Fruit fly (Drosophila melanogaster): Measurements from ENCODE around the gene GatC.

Gene GatC

DNA sequence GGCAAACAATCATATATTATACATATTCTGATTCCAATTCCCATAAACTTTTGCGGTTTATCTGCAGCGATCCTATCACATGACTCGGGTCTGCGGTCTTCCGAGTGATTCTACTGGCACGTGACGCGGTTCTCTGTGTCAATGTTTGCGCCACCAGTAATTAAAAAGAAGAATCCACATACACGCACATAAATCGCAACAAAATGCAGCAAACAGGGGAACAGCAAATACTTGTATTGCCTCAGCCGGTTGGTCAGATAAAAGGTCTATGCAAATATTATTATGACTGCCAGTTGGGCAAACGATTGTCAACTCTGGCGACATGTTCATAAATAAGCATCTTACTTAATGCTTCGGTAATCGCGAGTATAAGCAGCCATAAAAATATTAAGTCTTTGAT is 24.9 kb downstream of the GatC start:
- TF ChIP-seq Hr83 (GFP tag; optimal IDR thresholded peaks at IDR 0.05; ENCODE audit: poor library complexity, severe bottlenecking) (peak; percentile 64), CG32264 (GFP tag; optimal IDR thresholded peaks at IDR 0.05) (peak; percentile 3), Vsx2 (GFP tag; optimal IDR thresholded peaks at IDR 0.05; ENCODE audit: partially characterized antibody) (no peak), rgr (GFP tag; optimal IDR thresholded peaks at IDR 0.05) (peak; percentile 45), Dfd (GFP tag; optimal IDR thresholded peaks at IDR 0.05) (no peak), woc (GFP tag; optimal IDR thresholded peaks at IDR 0.05) (no peak), Sp1 (GFP tag; optimal IDR thresholded peaks at IDR 0.05) (peak; percentile 38), OdsH (GFP tag; optimal IDR thresholded peaks at IDR 0.05) (peak; percentile 34), Rel (GFP tag; optimal IDR thresholded peaks at IDR 0.05) (no peak), Rel (tag; optimal IDR thresholded peaks at IDR 0.05) (no peak)

DNA sequence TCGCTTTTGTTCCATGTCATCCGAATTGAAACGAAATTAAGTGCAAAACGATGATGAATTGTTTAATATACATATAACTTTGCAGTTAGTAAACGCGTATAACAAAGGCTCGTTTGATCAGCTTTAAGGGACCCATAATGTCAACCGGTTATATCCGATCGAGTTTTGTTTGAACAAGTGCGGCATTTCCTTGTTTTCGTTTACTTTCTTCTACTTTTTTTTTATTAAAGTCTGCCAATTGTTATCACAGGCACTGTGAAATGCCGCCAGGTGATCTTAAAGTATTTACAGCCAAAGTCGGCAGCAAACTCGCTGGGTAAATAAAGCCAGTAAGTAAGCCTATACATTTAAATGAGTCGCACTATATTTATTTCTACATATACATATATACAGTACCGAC is 25.8 kb downstream of the GatC start:
- TF ChIP-seq CrebA (GFP tag; optimal IDR thresholded peaks at IDR 0.05; ENCODE audit: borderline replicate concordance) (no peak), Hr83 (GFP tag; optimal IDR thresholded peaks at IDR 0.05; ENCODE audit: poor library complexity, severe bottlenecking) (peak; percentile 76), h (GFP tag; optimal IDR thresholded peaks at IDR 0.05) (peak; percentile 55), fru (GFP tag; optimal IDR thresholded peaks at IDR 0.05) (peak; percentile 42), OdsH (GFP tag; optimal IDR thresholded peaks at IDR 0.05) (peak; percentile 13), Rel (GFP tag; optimal IDR thresholded peaks at IDR 0.05) (no peak), Rel (tag; optimal IDR thresholded peaks at IDR 0.05) (no peak), rgr (GFP tag; optimal IDR thresholded peaks at IDR 0.05) (peak; percentile 52)

DNA sequence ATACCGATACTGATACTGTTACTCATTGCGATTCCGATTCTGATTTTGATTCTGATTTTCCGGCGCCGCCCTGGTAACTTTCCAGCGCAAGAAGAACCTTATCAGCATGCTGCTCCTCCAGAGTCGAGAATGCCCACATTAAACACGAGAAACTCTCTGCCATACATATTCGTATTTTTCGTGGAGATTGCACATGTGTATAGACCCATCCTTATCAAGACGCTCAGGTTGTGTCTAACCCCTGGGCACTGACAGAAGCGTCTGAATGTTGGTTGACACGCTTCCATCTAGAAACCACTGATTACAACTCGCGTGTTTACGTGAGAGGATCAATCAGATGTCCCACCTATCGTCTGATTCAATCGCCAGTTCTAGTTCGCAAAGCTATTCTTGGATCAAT is 27.7 kb downstream of the GatC start:
- no peak for TF ChIP-seq N (GFP tag; optimal IDR thresholded peaks at IDR 0.05)
- TF ChIP-seq Abd-B (GFP tag; optimal IDR thresholded peaks at IDR 0.05) = no peak
- no peak for TF ChIP-seq Hnf4 (GFP tag; optimal IDR thresholded peaks at IDR 0.05)
- no peak for TF ChIP-seq sage (GFP tag; optimal IDR thresholded peaks at IDR 0.05)
- TF ChIP-seq tai (GFP tag; optimal IDR thresholded peaks at IDR 0.05) = no peak
- TF ChIP-seq Myc (optimal IDR thresholded peaks at IDR 0.05) = no peak
- no peak for TF ChIP-seq lola (GFP tag; optimal IDR thresholded peaks at IDR 0.05)
- no peak for TF ChIP-seq pan (optimal IDR thresholded peaks at IDR 0.05)

DNA sequence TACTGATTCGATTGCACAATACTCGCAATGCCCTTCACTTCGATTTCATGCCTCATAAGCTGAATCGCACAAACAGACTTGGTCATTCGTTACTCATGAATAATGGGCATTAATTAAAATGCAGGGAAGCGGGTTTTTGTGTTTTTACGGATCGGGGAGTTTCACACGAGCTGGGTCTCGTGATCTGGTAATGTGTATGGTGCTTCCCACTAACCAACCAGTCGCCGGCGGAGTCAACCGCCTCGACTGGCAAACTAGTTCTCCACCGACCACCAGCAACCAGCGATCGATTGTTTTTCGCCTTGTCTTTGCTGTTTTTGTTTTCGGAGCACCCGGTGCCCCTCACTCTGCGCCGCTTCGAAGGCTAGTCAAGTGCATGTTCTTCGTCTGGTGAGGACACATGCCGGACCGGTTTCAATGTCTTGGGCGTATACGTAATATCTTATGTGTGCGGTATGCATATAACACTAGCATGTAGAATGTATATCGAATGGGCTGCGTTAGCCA is 28.3 kb downstream of the GatC start:
- TF ChIP-seq CrebA (GFP tag; optimal IDR thresholded peaks at IDR 0.05; ENCODE audit: borderline replicate concordance) = no peak
- TF ChIP-seq usp (GFP tag; optimal IDR thresholded peaks at IDR 0.05) = no peak
- peak; percentile 10 for TF ChIP-seq Hr83 (GFP tag; optimal IDR thresholded peaks at IDR 0.05; ENCODE audit: poor library complexity, severe bottlenecking)
- TF ChIP-seq HLH106 (tag; optimal IDR thresholded peaks at IDR 0.05) = no peak
- TF ChIP-seq Rel (GFP tag; optimal IDR thresholded peaks at IDR 0.05) = no peak
- peak; percentile 8 for TF ChIP-seq Rel (tag; optimal IDR thresholded peaks at IDR 0.05)
- TF ChIP-seq Dif (GFP tag; optimal IDR thresholded peaks at IDR 0.05; ENCODE audit: partially characterized antibody) = peak; percentile 4

DNA sequence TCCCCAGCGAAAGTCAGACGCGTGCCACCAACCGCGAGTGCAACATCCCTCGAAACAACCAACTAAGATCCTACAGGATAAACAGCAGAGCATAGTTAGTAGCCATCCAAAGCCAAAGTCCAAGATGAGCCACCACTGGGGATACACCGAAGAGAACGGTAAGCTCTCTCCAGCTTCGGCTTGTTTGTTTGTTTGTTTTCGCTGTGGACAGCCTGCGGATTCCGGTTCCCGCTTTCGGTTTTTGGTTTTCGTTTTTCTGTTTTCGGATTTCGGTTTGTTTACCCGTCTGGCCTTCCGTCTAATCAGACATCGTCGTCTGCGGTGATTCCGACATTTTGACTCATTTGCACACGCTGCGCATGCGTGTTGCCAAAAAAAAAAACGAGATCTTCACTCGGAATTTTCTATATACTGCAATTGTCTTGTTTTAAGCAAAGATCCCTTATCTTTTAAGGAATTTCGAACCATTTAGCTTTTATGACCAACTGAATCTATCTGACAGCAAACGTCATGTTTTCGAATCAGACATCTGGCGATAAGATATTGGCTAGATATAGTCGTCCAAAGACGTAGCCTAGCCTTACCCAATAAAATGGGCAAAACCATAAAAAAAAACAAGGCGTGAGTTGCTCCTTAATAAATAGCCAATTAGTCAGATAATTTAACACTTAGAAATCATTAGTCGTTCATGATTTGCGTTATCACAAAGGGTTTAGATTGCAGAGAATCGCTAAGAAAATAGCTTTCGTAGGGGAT is 28.9 kb downstream of the GatC start:
- peak; percentile 44 for TF ChIP-seq br (GFP tag; optimal IDR thresholded peaks at IDR 0.05)
- TF ChIP-seq foxo (GFP tag; optimal IDR thresholded peaks at IDR 0.05) = peak in 1 of 2 experiments; percentile 4
- no peak for TF ChIP-seq Rel (GFP tag; optimal IDR thresholded peaks at IDR 0.05)
- peak; percentile 52 for TF ChIP-seq Rel (tag; optimal IDR thresholded peaks at IDR 0.05)
- TF ChIP-seq Hr83 (GFP tag; optimal IDR thresholded peaks at IDR 0.05; ENCODE audit: poor library complexity, severe bottlenecking) = no peak

DNA sequence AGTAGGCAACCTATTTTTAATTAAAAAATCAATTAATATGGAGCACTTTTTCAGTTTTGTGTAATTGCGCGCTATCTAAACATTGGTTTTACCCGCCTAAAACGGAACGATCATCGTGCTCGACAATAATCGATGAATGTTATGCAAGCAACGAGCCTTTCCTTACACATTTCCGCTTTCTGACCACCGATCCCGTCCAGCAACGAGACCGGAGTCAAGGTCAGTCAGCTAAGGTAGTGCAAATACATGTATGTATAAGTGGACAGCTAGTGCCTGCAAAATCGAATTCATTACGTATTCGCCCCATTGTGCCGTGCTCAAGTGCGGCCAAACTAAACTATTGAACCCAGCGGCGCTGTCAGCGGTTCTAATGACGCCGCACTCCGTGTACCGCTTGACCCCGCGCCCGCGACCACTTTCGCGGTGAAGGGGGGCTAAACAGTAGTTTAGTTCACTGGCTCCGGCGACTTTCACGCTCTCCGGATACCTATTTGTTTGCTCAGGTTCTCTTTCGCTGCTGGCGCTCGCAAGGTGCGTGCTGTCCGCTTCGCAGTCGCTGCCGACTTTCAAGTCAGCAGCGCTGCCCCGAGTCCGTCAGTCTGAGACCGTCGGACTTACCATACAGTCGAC is 29.8 kb downstream of the GatC start, which contains the start of gene CAH1:
TSS of gene CAH1 (plus strand) at position 595 of the 630 bp plus-strand sequence.
- no peak for TF ChIP-seq br (GFP tag; optimal IDR thresholded peaks at IDR 0.05)
- no peak for TF ChIP-seq rgr (GFP tag; optimal IDR thresholded peaks at IDR 0.05)
- no peak for TF ChIP-seq tai (GFP tag; optimal IDR thresholded peaks at IDR 0.05)
- no peak for TF ChIP-seq brk (GFP tag; optimal IDR thresholded peaks at IDR 0.05)
- TF ChIP-seq sv (GFP tag; optimal IDR thresholded peaks at IDR 0.05) = no peak
- TF ChIP-seq ey (GFP tag; optimal IDR thresholded peaks at IDR 0.05) = no peak
- no peak for TF ChIP-seq CrebA (GFP tag; optimal IDR thresholded peaks at IDR 0.05; ENCODE audit: borderline replicate concordance)
